Fruit fly (Drosophila melanogaster) S2 (cell line): ENCODE data around the gene sov.

Source experiments
- CG8478 ChIP-seq: fragments of >200 bp; optimal IDR thresholded peaks from 2 replicates; lab custom pipeline; 2018
- CTCF ChIP-seq, 2 experiments: fragments of >200 bp; optimal IDR thresholded peaks; 2 replicates each; lab custom pipeline; 2018

- no peak for TF ChIP-seq CG8478 (lab: Kevin White, UChicago)
- TF ChIP-seq CTCF (optimal IDR thresholded peaks at IDR 0.05; lab: Kevin White, UChicago) = no peak
Observed at dm6 chrX:6724904-6725505, 31.1 kb upstream of the sov start.
